Fruit fly (Drosophila melanogaster) whole organism, embryonic: ENCODE measurements around the gene h-cup.

Source experiments
- Aef1 ChIP-seq: fragments of 200-800 bp; sonication (Bioruptor generic); IDR thresholded peaks from 3 replicates; pipeline ENCODE4 v1.3.6; 2022; ENCODE audit warnings: missing biosample characterization, missing genetic modification characterization
- Asciz ChIP-seq: fragments of 200-800 bp; sonication (Bioruptor generic); optimal IDR thresholded peaks from 2 replicates; lab custom pipeline; 2017; ENCODE audit warnings: missing biosample characterization, mild to moderate bottlenecking, missing genetic modification characterization, missing genetic modification reagents
- CG10209 ChIP-seq: fragments of 200-800 bp; sonication (Bioruptor generic); optimal IDR thresholded peaks from 3 replicates; lab custom pipeline; 2017; ENCODE audit warnings: missing biosample characterization, mild to moderate bottlenecking, missing genetic modification characterization, missing genetic modification reagents
- CG10979 ChIP-seq: fragments of 200-800 bp; sonication (Bioruptor generic); optimal IDR thresholded peaks from 2 replicates; lab custom pipeline; 2018; ENCODE audit warnings: missing biosample characterization, mild to moderate bottlenecking, missing genetic modification characterization, moderate library complexity
- CG11085 ChIP-seq: fragments of 200-800 bp; sonication (Bioruptor generic); IDR thresholded peaks from 2 replicates; pipeline ENCODE4 v1.3.6; 2022; ENCODE audit warnings: missing biosample characterization, missing genetic modification characterization
- CG11398 ChIP-seq: fragments of 200-800 bp; sonication (Bioruptor generic); optimal IDR thresholded peaks from 2 replicates; lab custom pipeline; 2016; ENCODE audit warnings: missing biosample characterization, missing genetic modification characterization
- CG11695 ChIP-seq: fragments of 200-800 bp; sonication (Bioruptor generic); IDR thresholded peaks from 3 replicates; pipeline ENCODE4 v1.3.6; 2022; ENCODE audit warnings: missing biosample characterization, missing genetic modification characterization
- CG12071 ChIP-seq: fragments of 200-800 bp; sonication (Bioruptor generic); optimal IDR thresholded peaks from 3 replicates; lab custom pipeline; 2018; ENCODE audit warnings: missing biosample characterization, mild to moderate bottlenecking, missing genetic modification characterization
- CG12155 ChIP-seq: fragments of 200-800 bp; sonication (Bioruptor generic); optimal IDR thresholded peaks from 3 replicates; lab custom pipeline; 2016; ENCODE audit warnings: missing biosample characterization, missing genetic modification characterization
- CG13894 ChIP-seq: fragments of 200-800 bp; sonication (Bioruptor generic); optimal IDR thresholded peaks from 3 replicates; lab custom pipeline; 2018; ENCODE audit warnings: missing biosample characterization, mild to moderate bottlenecking, missing genetic modification characterization, moderate library complexity
- CG14050 ChIP-seq: fragments of 200-800 bp; sonication (Bioruptor generic); IDR thresholded peaks from 3 replicates; pipeline ENCODE4 v1.3.6; 2022; ENCODE audit warnings: missing biosample characterization, missing genetic modification characterization
- CG14965 ChIP-seq: fragments of 200-800 bp; sonication (Bioruptor generic); optimal IDR thresholded peaks from 2 replicates; lab custom pipeline; 2016; ENCODE audit warnings: missing biosample characterization, missing genetic modification characterization, borderline replicate concordance
- CG17186 ChIP-seq: fragments of 200-800 bp; sonication (Bioruptor generic); optimal IDR thresholded peaks from 3 replicates; lab custom pipeline; 2017; ENCODE audit warnings: missing biosample characterization, missing genetic modification reagents, missing genetic modification characterization
- CG17612 ChIP-seq: fragments of 200-800 bp; sonication (Bioruptor generic); IDR thresholded peaks from 2 replicates; pipeline ENCODE4 v1.3.6; 2022; ENCODE audit warnings: missing biosample characterization, missing genetic modification characterization
- CG18476 ChIP-seq: fragments of 200-800 bp; sonication (Bioruptor generic); optimal IDR thresholded peaks from 2 replicates; lab custom pipeline; 2016; ENCODE audit warnings: missing biosample characterization, mild to moderate bottlenecking, missing genetic modification characterization
- CG18599 ChIP-seq: fragments of 200-800 bp; sonication (Bioruptor generic); optimal IDR thresholded peaks from 3 replicates; lab custom pipeline; 2017; ENCODE audit warnings: missing biosample characterization, missing genetic modification characterization, mild to moderate bottlenecking, moderate library complexity, missing genetic modification reagents
- CG2712 ChIP-seq: fragments of 200-800 bp; optimal IDR thresholded peaks from 3 replicates; lab custom pipeline; 2019; ENCODE audit warnings: missing biosample characterization, mild to moderate bottlenecking, missing genetic modification characterization, moderate library complexity
- CG2889 ChIP-seq: fragments of 200-800 bp; sonication (Bioruptor generic); IDR thresholded peaks from 3 replicates; pipeline ENCODE4 v1.3.6; 2022; ENCODE audit warnings: missing biosample characterization, missing genetic modification characterization
- CG3163 ChIP-seq: fragments of 200-800 bp; sonication (Bioruptor generic); optimal IDR thresholded peaks from 3 replicates; lab custom pipeline; 2016; ENCODE audit warnings: missing biosample characterization, missing genetic modification characterization
- CG3995 ChIP-seq: fragments of 200-800 bp; sonication (Bioruptor generic); optimal IDR thresholded peaks from 3 replicates; lab custom pipeline; 2016; ENCODE audit warnings: missing biosample characterization, missing genetic modification characterization
- CG42726 ChIP-seq: fragments of 200-800 bp; sonication (Bioruptor generic); IDR thresholded peaks from 2 replicates; pipeline ENCODE4 v1.3.6; 2022; ENCODE audit warnings: missing biosample characterization, missing genetic modification characterization; ENCODE audit not compliant: partially characterized antibody
- CG8281 ChIP-seq: fragments of 200-800 bp; sonication (Bioruptor generic); optimal IDR thresholded peaks from 2 replicates; lab custom pipeline; 2018; ENCODE audit warnings: missing biosample characterization, mild to moderate bottlenecking, missing genetic modification characterization, moderate library complexity
- CG8359 ChIP-seq: fragments of 200-800 bp; sonication (Bioruptor generic); optimal IDR thresholded peaks from 2 replicates; lab custom pipeline; 2017; ENCODE audit warnings: missing biosample characterization, mild to moderate bottlenecking, missing genetic modification characterization, borderline replicate concordance
- CHES-1-like ChIP-seq: fragments of 200-800 bp; sonication (Bioruptor generic); optimal IDR thresholded peaks from 2 replicates; lab custom pipeline; 2016; ENCODE audit warnings: missing biosample characterization, missing genetic modification characterization
- Camta ChIP-seq: fragments of 200-800 bp; sonication (Bioruptor generic); optimal IDR thresholded peaks from 2 replicates; lab custom pipeline; 2016; ENCODE audit warnings: missing biosample characterization, missing genetic modification characterization
- CkIIα-i1 ChIP-seq: fragments of 200-800 bp; sonication (Bioruptor generic); IDR thresholded peaks from 2 replicates; pipeline ENCODE4 v1.3.6; 2022; ENCODE audit warnings: missing biosample characterization, missing genetic modification characterization
- Elba2 ChIP-seq: fragments of 200-800 bp; sonication (Bioruptor generic); optimal IDR thresholded peaks from 3 replicates; lab custom pipeline; 2016; ENCODE audit warnings: missing biosample characterization, missing genetic modification characterization
- Fer3 ChIP-seq: fragments of 200-800 bp; sonication (Bioruptor generic); optimal IDR thresholded peaks from 2 replicates; lab custom pipeline; 2018; ENCODE audit warnings: missing biosample characterization, mild to moderate bottlenecking, missing genetic modification characterization, moderate library complexity
- H2.0 ChIP-seq: fragments of 200-800 bp; sonication (Bioruptor generic); IDR thresholded peaks from 2 replicates; pipeline ENCODE4 v1.3.6; 2022; ENCODE audit warnings: missing biosample characterization, missing genetic modification characterization
- HHEX ChIP-seq: fragments of 200-800 bp; sonication (Bioruptor generic); optimal IDR thresholded peaks from 3 replicates; lab custom pipeline; 2017; ENCODE audit warnings: missing biosample characterization, mild to moderate bottlenecking, missing genetic modification characterization, missing genetic modification reagents
- Hr78 ChIP-seq, 2 experiments: fragments of 200-800 bp in 1 of 2; fragments of >200 bp in 1 of 2; sonication (Bioruptor generic) in 1 of 2; optimal IDR thresholded peaks; 2 replicates each; lab custom pipeline; 2017 to 2019; ENCODE audit warnings: missing biosample characterization in 2 of 2, missing genetic modification characterization in 2 of 2, mild to moderate bottlenecking in 1 of 2, moderate library complexity in 1 of 2
- Jarid2 ChIP-seq: fragments of 200-800 bp; sonication (Bioruptor generic); optimal IDR thresholded peaks from 3 replicates; lab custom pipeline; 2017; ENCODE audit warnings: mild to moderate bottlenecking, missing biosample characterization, missing genetic modification reagents, missing genetic modification characterization
- Lhr ChIP-seq: fragments of 200-800 bp; sonication (Bioruptor generic); optimal IDR thresholded peaks from 3 replicates; lab custom pipeline; 2017; ENCODE audit warnings: mild to moderate bottlenecking, missing biosample characterization, missing genetic modification reagents, missing genetic modification characterization
- Oli ChIP-seq: fragments of 200-800 bp; sonication (Bioruptor generic); optimal IDR thresholded peaks from 2 replicates; lab custom pipeline; 2018; ENCODE audit warnings: missing biosample characterization, mild to moderate bottlenecking, missing genetic modification characterization, moderate library complexity
- Stat92E ChIP-seq, 3 experiments: fragments of >200 bp in 2 of 3; fragments of 200-800 bp in 1 of 3; sonication (Bioruptor generic) in 1 of 3; optimal IDR thresholded peaks; 2 replicates each; lab custom pipeline; 2017 to 2019; ENCODE audit warnings: missing biosample characterization in 3 of 3, missing genetic modification characterization in 3 of 3, mild to moderate bottlenecking in 1 of 3, moderate library complexity in 1 of 3
- ab ChIP-seq: fragments of 200-800 bp; sonication (Bioruptor generic); optimal IDR thresholded peaks from 2 replicates; lab custom pipeline; 2016; ENCODE audit warnings: missing biosample characterization, missing genetic modification characterization
- bbx ChIP-seq: fragments of 200-800 bp; sonication (Bioruptor generic); IDR thresholded peaks from 2 replicates; pipeline ENCODE4 v1.3.6; 2022; ENCODE audit warnings: missing biosample characterization, missing genetic modification characterization; ENCODE audit not compliant: partially characterized antibody
- chm ChIP-seq: fragments of 200-800 bp; sonication (Bioruptor generic); IDR thresholded peaks from 2 replicates; pipeline ENCODE4 v1.3.6; 2022; ENCODE audit warnings: missing biosample characterization, missing genetic modification characterization
- ci ChIP-seq: fragments of 200-800 bp; sonication (Bioruptor generic); IDR thresholded peaks from 3 replicates; pipeline ENCODE4 v1.3.6; 2022; ENCODE audit warnings: missing biosample characterization, missing genetic modification characterization
- crol ChIP-seq: fragments of 200-800 bp; sonication (Bioruptor generic); IDR thresholded peaks from 2 replicates; pipeline ENCODE4 v1.3.6; 2022; ENCODE audit warnings: missing biosample characterization, missing genetic modification characterization
- ewg ChIP-seq: fragments of 200-800 bp; sonication (Bioruptor generic); optimal IDR thresholded peaks from 3 replicates; lab custom pipeline; 2017; ENCODE audit warnings: mild to moderate bottlenecking, missing biosample characterization, missing genetic modification reagents, missing genetic modification characterization
- fru ChIP-seq: fragments of >200 bp; optimal IDR thresholded peaks from 2 replicates; lab custom pipeline; 2017
- gcm ChIP-seq: fragments of 200-800 bp; sonication (Bioruptor generic); optimal IDR thresholded peaks from 2 replicates; lab custom pipeline; 2019; ENCODE audit warnings: missing biosample characterization, mild to moderate bottlenecking, missing genetic modification characterization, moderate library complexity
- grau ChIP-seq: fragments of 200-800 bp; optimal IDR thresholded peaks from 3 replicates; lab custom pipeline; 2019; ENCODE audit warnings: missing biosample characterization, mild to moderate bottlenecking, missing genetic modification characterization, moderate library complexity
- luna ChIP-seq: fragments of 200-800 bp; sonication (Bioruptor generic); optimal IDR thresholded peaks from 2 replicates; lab custom pipeline; 2016; ENCODE audit warnings: missing biosample characterization, missing genetic modification characterization
- mirr ChIP-seq: fragments of 200-800 bp; sonication (Bioruptor generic); optimal IDR thresholded peaks from 3 replicates; lab custom pipeline; 2018; ENCODE audit warnings: missing biosample characterization, mild to moderate bottlenecking, missing genetic modification characterization
- nerfin-1 ChIP-seq: fragments of 200-800 bp; sonication (Bioruptor generic); optimal IDR thresholded peaks from 3 replicates; lab custom pipeline; 2019; ENCODE audit warnings: missing biosample characterization, mild to moderate bottlenecking, missing genetic modification characterization, moderate library complexity
- onecut ChIP-seq: fragments of 200-800 bp; sonication (Bioruptor generic); IDR thresholded peaks from 2 replicates; pipeline ENCODE4 v1.3.6; 2022; ENCODE audit warnings: missing biosample characterization, missing genetic modification characterization
- unpg ChIP-seq: fragments of 200-800 bp; sonication (Bioruptor generic); optimal IDR thresholded peaks from 3 replicates; lab custom pipeline; 2018; ENCODE audit warnings: missing biosample characterization, mild to moderate bottlenecking, missing genetic modification characterization, moderate library complexity
- zfh2 ChIP-seq: fragments of 200-800 bp; sonication (Bioruptor generic); optimal IDR thresholded peaks from 2 replicates; lab custom pipeline; 2016; ENCODE audit warnings: missing biosample characterization, missing genetic modification characterization

h-cup gene

DNA sequence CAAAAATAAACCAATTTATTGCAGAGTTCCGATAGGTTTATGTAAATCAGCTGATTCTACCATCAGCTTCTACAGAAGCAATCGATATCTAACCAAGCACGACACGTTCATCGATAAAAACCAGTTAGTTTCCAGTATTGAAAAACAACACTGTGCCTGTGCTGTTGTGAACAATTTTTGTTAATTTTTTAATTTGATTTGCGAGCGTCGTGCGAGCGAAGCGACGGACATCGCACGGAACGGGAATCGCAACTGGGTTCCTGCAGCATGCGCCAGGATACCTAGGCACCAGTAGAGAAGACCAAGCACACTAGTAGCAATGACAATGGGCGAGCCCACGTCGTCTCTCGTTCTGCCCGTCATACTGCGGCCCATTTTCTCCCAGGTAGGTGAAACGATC is 10.9 kb downstream of the h-cup start, which contains the start of the genes Ccm3 and CG6136 (continued):
- TF ChIP-seq CG14965 (GFP tag; lab: Kevin White, UChicago) (no peak), Fer3 (tag; lab: Kevin White, UChicago) (peak; percentile 42), HHEX (GFP tag; lab: Kevin White, UChicago) (no peak), zfh2 (GFP tag; lab: Kevin White, UChicago) (peak; percentile 48), CG12071 (GFP tag; lab: Kevin White, UChicago) (no peak), bbx (GFP tag; lab: Robert Waterston, UW) (peak; percentile 95), ewg (GFP tag; lab: Kevin White, UChicago) (peak; percentile 48), mirr (peak; percentile 33), CHES-1-like (GFP tag; lab: Kevin White, UChicago) (peak; percentile 81), Stat92E (GFP tag; optimal IDR thresholded peaks at IDR 0.05; lab: Kevin White, UChicago) (no peak), CG18599 (peak; percentile 51), CG17612 (no peak), CG11398 (GFP tag; lab: Kevin White, UChicago) (no peak), Hr78 (GFP tag; optimal IDR thresholded peaks at IDR 0.05; lab: Kevin White, UChicago) (no peak), Lhr (no peak), CkIIα-i1 (GFP tag; lab: Robert Waterston, UW) (no peak), CG18476 (GFP tag; lab: Kevin White, UChicago) (no peak), CG3163 (GFP tag; lab: Kevin White, UChicago) (peak; percentile 49), H2.0 (peak; percentile 24), CG12155 (peak; percentile 42), CG2712 (tag; lab: Kevin White, UChicago) (peak; percentile 27), fru (lab: Kevin White, UChicago) (no peak), CG11695 (GFP tag; lab: Robert Waterston, UW) (0 out of 3 replicates have a peak, but pooled peaks have one; percentile 23), CG10209 (GFP tag; lab: Kevin White, UChicago) (no peak), Oli (tag; lab: Kevin White, UChicago) (no peak), CG3995 (GFP tag; lab: Kevin White, UChicago) (peak; percentile 62), Jarid2 (no peak), ab (GFP tag; lab: Kevin White, UChicago) (no peak), CG13894 (tag; lab: Kevin White, UChicago) (peak; percentile 45), CG14050 (GFP tag; lab: Robert Waterston, UW) (no peak), gcm (peak; percentile 27), CG8281 (no peak), CG10979 (tag; lab: Kevin White, UChicago) (peak; percentile 36), onecut (GFP tag; lab: Robert Waterston, UW) (no peak), grau (tag; lab: Kevin White, UChicago) (peak; percentile 54), chm (peak; percentile 54; the same call in 1 of the 2 replicates), nerfin-1 (peak; percentile 4), Asciz (no peak), Elba2 (peak; percentile 35), CG2889 (no peak), CG42726 (GFP tag; lab: Robert Waterston, UW) (peak; percentile 89; the same call in 1 of the 2 replicates), luna (GFP tag; lab: Kevin White, UChicago) (peak; percentile 22), CG8359 (GFP tag; lab: Kevin White, UChicago) (no peak), crol (no peak), ci (GFP tag; lab: Robert Waterston, UW) (peak; percentile 64; the same call in 2 of the 3 replicates), CG11085 (GFP tag; lab: Robert Waterston, UW) (no peak), CG17186 (GFP tag; lab: Kevin White, UChicago) (peak; percentile 52), Camta (GFP tag; lab: Kevin White, UChicago) (no peak), Aef1 (no peak), unpg (GFP tag; lab: Kevin White, UChicago) (peak; percentile 36)
